Worm (Caenorhabditis elegans): ENCODE measurements around the gene F23D12.4.

ce11 chrX:14489945-14490344, 45.1 kb downstream of the F23D12.4 start, which contains the start of gene his-24:
- TF ChIP-seq snu-23 (GFP tag; optimal IDR thresholded peaks at IDR 0.05) (peak; percentile 73), skn-1 (tag; optimal IDR thresholded peaks at IDR 0.05) (peak; percentile 43), nhr-237 (tag; optimal IDR thresholded peaks at IDR 0.05) (no peak), nhr-11 (tag; optimal IDR thresholded peaks at IDR 0.05) (no peak), zag-1 (tag; optimal IDR thresholded peaks at IDR 0.05) (no peak), alr-1 (tag; optimal IDR thresholded peaks at IDR 0.05; ENCODE audit: borderline replicate concordance) (no peak)
